Worm (Caenorhabditis elegans) whole organism, L3 larva: ENCODE results near the gene wdfy-3.

Experiments
- R02D3.7 ChIP-seq: fragments of 150-350 bp; optimal IDR thresholded peaks from 2 replicates; lab custom pipeline; 2014; ENCODE audit warnings: missing biosample characterization, missing genetic modification characterization
- ZK546.5 ChIP-seq: sonication (generic microtip); optimal IDR thresholded peaks from 2 replicates; lab custom pipeline; 2017; ENCODE audit warnings: missing biosample characterization, missing genetic modification characterization
- aly-2 ChIP-seq: fragments of 150-350 bp; optimal IDR thresholded peaks from 2 replicates; lab custom pipeline; 2014; ENCODE audit warnings: missing biosample characterization, missing genetic modification characterization
- ama-1 ChIP-seq: fragments of 150-350 bp; optimal IDR thresholded peaks from 2 replicates; lab custom pipeline; 2018
- ceh-16 ChIP-seq: sonication (generic microtip); optimal IDR thresholded peaks from 2 replicates; lab custom pipeline; 2017; ENCODE audit warnings: missing biosample characterization, missing genetic modification characterization
- ceh-28 ChIP-seq: fragments of 150-350 bp; optimal IDR thresholded peaks from 2 replicates; lab custom pipeline; 2014; ENCODE audit warnings: missing biosample characterization, missing genetic modification reagents, missing genetic modification characterization
- ceh-82 ChIP-seq: fragments of 150-350 bp; optimal IDR thresholded peaks from 2 replicates; lab custom pipeline; 2014; ENCODE audit warnings: missing biosample characterization, missing genetic modification characterization
- ceh-9 ChIP-seq: sonication (generic microtip); optimal IDR thresholded peaks from 2 replicates; lab custom pipeline; 2018; ENCODE audit warnings: missing biosample characterization, missing genetic modification characterization
- daf-12 ChIP-seq: fragments of 150-350 bp; optimal IDR thresholded peaks from 2 replicates; lab custom pipeline; 2014; ENCODE audit warnings: missing biosample characterization, missing genetic modification reagents, missing genetic modification characterization
- egl-27 ChIP-seq: sonication (generic microtip); optimal IDR thresholded peaks from 4 replicates; lab custom pipeline; 2017; ENCODE audit warnings: missing biosample characterization, missing genetic modification reagents, missing genetic modification characterization
- egl-5 ChIP-seq: fragments of 150-350 bp; optimal IDR thresholded peaks from 2 replicates; lab custom pipeline; 2017; ENCODE audit warnings: missing biosample characterization, missing genetic modification reagents, missing genetic modification characterization, inconsistent platforms
- elt-1 ChIP-seq: fragments of 150-350 bp; optimal IDR thresholded peaks from 2 replicates; lab custom pipeline; 2014; ENCODE audit warnings: missing biosample characterization, missing genetic modification characterization
- elt-2 ChIP-seq: sonication (generic microtip); optimal IDR thresholded peaks from 2 replicates; lab custom pipeline; 2016; ENCODE audit warnings: missing genetic modification reagents, mild to moderate bottlenecking, missing genetic modification characterization, missing compliant biosample characterization
- elt-3 ChIP-seq, 3 experiments: fragments of 150-350 bp in 1 of 3; sonication (generic microtip) in 2 of 3; optimal IDR thresholded peaks; 2 replicates in 2 of 3; 4 replicates in 1 of 3; lab custom pipeline; 2014 to 2017; ENCODE audit warnings: missing biosample characterization in 3 of 3, missing genetic modification characterization in 3 of 3
- fkh-10 ChIP-seq: sonication (generic microtip); optimal IDR thresholded peaks from 2 replicates; lab custom pipeline; 2017; ENCODE audit warnings: missing biosample characterization, missing genetic modification reagents, missing genetic modification characterization
- fkh-2 ChIP-seq: fragments of 150-350 bp; optimal IDR thresholded peaks from 2 replicates; lab custom pipeline; 2014; ENCODE audit warnings: missing biosample characterization, missing genetic modification reagents, missing genetic modification characterization
- fos-1 ChIP-seq: fragments of 150-350 bp; optimal IDR thresholded peaks from 2 replicates; lab custom pipeline; 2014; ENCODE audit warnings: missing biosample characterization, missing genetic modification characterization
- hmg-11 ChIP-seq: sonication (generic microtip); optimal IDR thresholded peaks from 2 replicates; lab custom pipeline; 2016; ENCODE audit warnings: missing genetic modification characterization, missing compliant biosample characterization
- jun-1 ChIP-seq: fragments of 150-350 bp; optimal IDR thresholded peaks from 2 replicates; lab custom pipeline; 2014; ENCODE audit warnings: missing biosample characterization, missing genetic modification reagents, missing genetic modification characterization
- lin-15B ChIP-seq: fragments of 150-350 bp; optimal IDR thresholded peaks from 2 replicates; lab custom pipeline; 2014; ENCODE audit warnings: missing biosample characterization, missing genetic modification characterization
- lin-39 ChIP-seq: fragments of 150-350 bp; optimal IDR thresholded peaks from 2 replicates; lab custom pipeline; 2018; ENCODE audit warnings: missing biosample characterization, missing genetic modification reagents, missing genetic modification characterization
- lsy-12 ChIP-seq: sonication (generic microtip); optimal IDR thresholded peaks from 2 replicates; lab custom pipeline; 2016; ENCODE audit warnings: mild to moderate bottlenecking, missing genetic modification characterization, missing compliant biosample characterization
- mdl-1 ChIP-seq: fragments of 150-350 bp; optimal IDR thresholded peaks from 2 replicates; lab custom pipeline; 2014; ENCODE audit warnings: missing biosample characterization, missing genetic modification characterization
- mml-1 ChIP-seq: fragments of 150-350 bp; sonication (generic microtip); optimal IDR thresholded peaks from 3 replicates; lab custom pipeline; 2014; ENCODE audit warnings: missing biosample characterization, missing genetic modification characterization
- nfya-1 ChIP-seq: sonication (generic microtip); optimal IDR thresholded peaks from 2 replicates; lab custom pipeline; 2017; ENCODE audit warnings: missing genetic modification characterization, mild to moderate bottlenecking, missing compliant biosample characterization, antibody characterized with exemption, moderate library complexity; ENCODE audit not compliant: insufficient read depth
- nhr-11 ChIP-seq: fragments of 150-350 bp; optimal IDR thresholded peaks from 2 replicates; lab custom pipeline; 2014; ENCODE audit warnings: missing biosample characterization, missing genetic modification characterization
- nhr-23 ChIP-seq: fragments of 150-350 bp; optimal IDR thresholded peaks from 2 replicates; lab custom pipeline; 2014; ENCODE audit warnings: missing biosample characterization, missing genetic modification reagents, missing genetic modification characterization
- nhr-237 ChIP-seq: fragments of 150-350 bp; optimal IDR thresholded peaks from 2 replicates; lab custom pipeline; 2014; ENCODE audit warnings: missing biosample characterization, missing genetic modification characterization
- nhr-25 ChIP-seq: sonication (generic microtip); optimal IDR thresholded peaks from 2 replicates; lab custom pipeline; 2017; ENCODE audit warnings: missing biosample characterization, missing genetic modification characterization
- nhr-28 ChIP-seq: fragments of 150-350 bp; optimal IDR thresholded peaks from 2 replicates; lab custom pipeline; 2014; ENCODE audit warnings: missing biosample characterization, missing genetic modification characterization
- nhr-43 ChIP-seq: sonication (generic microtip); optimal IDR thresholded peaks from 2 replicates; lab custom pipeline; 2016; ENCODE audit warnings: mild to moderate bottlenecking, missing genetic modification characterization, missing compliant biosample characterization; ENCODE audit not compliant: poor library complexity, severe bottlenecking
- nhr-67 ChIP-seq: fragments of 150-350 bp; optimal IDR thresholded peaks from 2 replicates; lab custom pipeline; 2014; ENCODE audit warnings: missing biosample characterization, missing genetic modification characterization
- nhr-76 ChIP-seq: fragments of 150-350 bp; sonication (generic microtip); optimal IDR thresholded peaks from 5 replicates; lab custom pipeline; 2014; ENCODE audit warnings: missing biosample characterization, missing genetic modification characterization
- pqm-1 ChIP-seq: fragments of 150-350 bp; optimal IDR thresholded peaks from 2 replicates; lab custom pipeline; 2017; ENCODE audit warnings: missing biosample characterization, missing genetic modification characterization, inconsistent platforms
- sea-2 ChIP-seq: fragments of 150-350 bp; sonication (generic microtip); optimal IDR thresholded peaks from 4 replicates; lab custom pipeline; 2014; ENCODE audit warnings: missing biosample characterization, missing genetic modification reagents, missing genetic modification characterization
- skn-1 ChIP-seq: fragments of 150-350 bp; optimal IDR thresholded peaks from 2 replicates; lab custom pipeline; 2014; ENCODE audit warnings: missing biosample characterization, missing genetic modification characterization
- snpc-4 ChIP-seq: fragments of 150-350 bp; optimal IDR thresholded peaks from 2 replicates; lab custom pipeline; 2014; ENCODE audit warnings: missing biosample characterization, missing genetic modification characterization
- tbx-2 ChIP-seq: sonication (generic microtip); optimal IDR thresholded peaks from 2 replicates; lab custom pipeline; 2016; ENCODE audit warnings: mild to moderate bottlenecking, missing genetic modification characterization, missing compliant biosample characterization
- unc-39 ChIP-seq: sonication (generic microtip); optimal IDR thresholded peaks from 4 replicates; lab custom pipeline; 2017; ENCODE audit warnings: missing biosample characterization, missing genetic modification characterization
- zag-1 ChIP-seq: fragments of 150-350 bp; optimal IDR thresholded peaks from 2 replicates; lab custom pipeline; 2014; ENCODE audit warnings: missing biosample characterization, missing genetic modification characterization
- ztf-11 ChIP-seq: fragments of 150-350 bp; optimal IDR thresholded peaks from 2 replicates; lab custom pipeline; 2014; ENCODE audit warnings: missing biosample characterization, missing genetic modification characterization
- ztf-4 ChIP-seq: fragments of 150-350 bp; optimal IDR thresholded peaks from 2 replicates; lab custom pipeline; 2014; ENCODE audit warnings: missing biosample characterization, missing genetic modification characterization

Gene wdfy-3

DNA sequence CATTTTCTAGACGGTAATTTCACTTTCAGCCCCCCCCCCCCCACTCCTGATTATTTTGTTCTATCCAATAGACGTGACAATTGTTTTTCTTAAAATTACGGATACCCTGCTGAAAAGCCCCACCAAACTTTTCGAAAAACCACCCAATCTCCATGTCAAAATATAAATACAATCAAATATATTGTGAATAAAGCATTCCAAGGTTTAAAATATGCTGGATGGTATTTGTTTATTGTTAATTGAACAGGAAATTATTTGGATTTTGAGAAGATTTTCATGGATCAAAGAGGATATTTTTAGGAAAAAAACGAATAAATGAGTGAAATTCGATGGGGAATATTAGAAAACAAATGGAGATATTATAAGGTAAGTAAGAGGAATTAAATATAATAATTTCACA is 50.6 kb downstream of the wdfy-3 start, which contains the start of gene C27D8.4:
TSS of gene C27D8.4 (plus strand) at position 301 of the 400 bp plus-strand sequence.
- TF ChIP-seq jun-1 (tag; lab: Kevin White, UChicago) = no peak
- no peak for TF ChIP-seq ztf-4
- no peak for TF ChIP-seq nhr-28 (tag; lab: Kevin White, UChicago)
- TF ChIP-seq nhr-43 = no peak
- no peak for TF ChIP-seq hmg-11 (tag; lab: Kevin White, UChicago)
- TF ChIP-seq tbx-2 (tag; lab: Kevin White, UChicago) = no peak
- TF ChIP-seq ceh-9 (tag; lab: Kevin White, UChicago) = no peak
- no peak for TF ChIP-seq ceh-82
- no peak for TF ChIP-seq elt-3 (tag; optimal IDR thresholded peaks at IDR 0.05; lab: Kevin White, UChicago)

DNA sequence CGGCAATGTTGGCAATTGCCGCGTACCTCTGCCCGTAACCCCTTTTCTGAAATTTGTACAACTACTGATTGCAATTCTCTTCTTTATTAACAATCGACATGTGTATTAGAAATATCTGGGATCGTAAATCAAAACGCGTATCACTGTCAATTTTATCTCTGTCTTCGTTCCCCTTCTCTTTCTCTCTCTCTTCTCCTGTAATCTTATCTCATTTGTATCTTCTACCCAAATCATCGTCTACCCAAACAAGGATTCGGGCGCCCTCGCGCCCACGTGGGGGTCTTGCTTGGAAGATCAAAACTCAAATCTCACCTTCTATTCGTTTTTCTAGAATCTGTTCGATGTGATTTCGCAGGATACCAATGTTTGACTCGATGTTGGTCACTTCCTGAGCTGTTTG is 57.8 kb downstream of the wdfy-3 start, which contains the start of gene C27D8.2:
TSS of gene C27D8.2 (plus strand) at position 222 of the 400 bp plus-strand sequence.
- TF ChIP-seq fos-1 (tag; lab: Kevin White, UChicago) (no peak), unc-39 (tag; lab: Kevin White, UChicago) (no peak), ceh-16 (tag; lab: Kevin White, UChicago) (no peak), R02D3.7 (tag; lab: Kevin White, UChicago) (no peak), ZK546.5 (no peak), snpc-4 (tag; lab: Kevin White, UChicago) (no peak), egl-27 (tag; lab: Kevin White, UChicago) (no peak), ama-1 (lab: Kevin White, UChicago) (no peak), nhr-23 (peak; percentile 48), tbx-2 (tag; lab: Kevin White, UChicago) (no peak), mdl-1 (tag; lab: Kevin White, UChicago) (peak; percentile 20), elt-1 (tag; lab: Kevin White, UChicago) (no peak), ceh-28 (tag; lab: Kevin White, UChicago) (no peak), lin-39 (tag; lab: Kevin White, UChicago) (no peak), fkh-10 (GFP tag; lab: Kevin White, UChicago) (no peak), hmg-11 (tag; lab: Kevin White, UChicago) (no peak), nhr-25 (tag; lab: Kevin White, UChicago) (peak; percentile 34), daf-12 (tag; lab: Kevin White, UChicago) (no peak), nhr-43 (peak; percentile 63), aly-2 (tag; lab: Kevin White, UChicago) (no peak), nfya-1 (tag; lab: Kevin White, UChicago) (no peak), elt-3 (tag; optimal IDR thresholded peaks at IDR 0.05; lab: Kevin White, UChicago) (peak in 1 of 3 experiments; percentile 34), skn-1 (tag; lab: Kevin White, UChicago) (no peak), lin-15B (tag; lab: Kevin White, UChicago) (no peak), ztf-4 (no peak)
- TF ChIP-seq, all 47 proteins: peak for 5

DNA sequence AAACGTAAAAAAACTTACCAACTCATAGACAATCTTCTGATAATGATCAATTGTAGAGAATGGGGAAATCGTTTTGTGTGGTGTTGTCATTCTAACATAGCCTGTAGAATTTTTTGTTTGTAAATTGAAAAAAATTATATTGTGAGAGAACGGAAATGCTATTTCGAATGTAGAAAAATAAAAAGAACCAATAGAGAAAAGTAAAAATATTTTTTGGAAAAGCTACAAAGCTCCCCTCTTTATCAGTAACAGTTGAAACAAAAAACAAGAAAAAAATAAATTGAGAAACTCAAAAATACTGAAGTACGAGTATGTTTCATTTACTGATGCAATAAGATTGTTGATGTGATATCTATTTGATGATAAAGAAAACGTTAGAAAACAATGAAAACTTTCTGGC is 58.4 kb downstream of the wdfy-3 start, which contains the start of gene C27D8.3:
TSS of gene C27D8.3 (minus strand) at position 101 of the 400 bp plus-strand sequence.
- TF ChIP-seq nhr-11 (tag; lab: Kevin White, UChicago) = no peak
- no peak for TF ChIP-seq nhr-43
- TF ChIP-seq mdl-1 (tag; lab: Kevin White, UChicago) = no peak
- no peak for TF ChIP-seq ztf-11
- TF ChIP-seq tbx-2 (tag; lab: Kevin White, UChicago) = no peak
- TF ChIP-seq ceh-28 (tag; lab: Kevin White, UChicago) = no peak
- no peak for TF ChIP-seq lin-15B (tag; lab: Kevin White, UChicago)

DNA sequence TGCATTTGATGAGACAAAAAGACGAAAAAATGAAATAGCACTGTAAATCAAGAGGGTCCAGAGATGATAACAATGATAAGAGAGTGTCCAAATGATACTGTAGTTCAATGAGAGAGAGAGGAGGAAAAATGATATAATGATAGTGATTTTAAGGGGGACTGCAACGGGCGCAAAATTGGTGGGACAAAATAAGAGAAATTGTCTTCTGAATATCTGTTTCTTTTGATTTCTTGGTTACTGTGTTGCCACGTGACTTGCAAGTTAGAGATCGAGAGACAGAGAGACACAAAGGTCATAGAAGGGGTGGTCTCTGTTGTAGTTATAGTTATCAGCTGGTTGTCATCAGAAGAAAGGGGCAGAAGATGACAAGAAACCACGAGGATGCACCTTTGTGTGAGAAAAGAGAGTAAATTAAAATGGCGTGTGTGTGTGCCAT is 62.8 kb downstream of the wdfy-3 start:
- peak; percentile 85 for TF ChIP-seq nhr-25 (tag; lab: Kevin White, UChicago)
- TF ChIP-seq fos-1 (tag; lab: Kevin White, UChicago) = no peak
- no peak for TF ChIP-seq nhr-237 (tag; lab: Kevin White, UChicago)
- no peak for TF ChIP-seq nhr-67 (tag; lab: Kevin White, UChicago)
- TF ChIP-seq ceh-9 (tag; lab: Kevin White, UChicago) = no peak
- peak; percentile 54 for TF ChIP-seq jun-1 (tag; lab: Kevin White, UChicago)
- TF ChIP-seq lin-39 (tag; lab: Kevin White, UChicago) = no peak
- peak; percentile 10 for TF ChIP-seq nfya-1 (tag; lab: Kevin White, UChicago)
- no peak for TF ChIP-seq zag-1 (tag; lab: Kevin White, UChicago)
- no peak for TF ChIP-seq nhr-28 (tag; lab: Kevin White, UChicago)
- TF ChIP-seq ama-1 (lab: Kevin White, UChicago) = no peak
- TF ChIP-seq ceh-82 = no peak
- TF ChIP-seq lin-15B (tag; lab: Kevin White, UChicago) = no peak
- peak; percentile 13 for TF ChIP-seq pqm-1 (tag; lab: Kevin White, UChicago)
- TF ChIP-seq egl-27 (tag; lab: Kevin White, UChicago) = no peak
- peak; percentile 38 for TF ChIP-seq R02D3.7 (tag; lab: Kevin White, UChicago)
- TF ChIP-seq ZK546.5 = no peak
- peak; percentile 84 for TF ChIP-seq nhr-43
- no peak for TF ChIP-seq mml-1 (tag; lab: Kevin White, UChicago)
- no peak for TF ChIP-seq aly-2 (tag; lab: Kevin White, UChicago)
- TF ChIP-seq elt-1 (tag; lab: Kevin White, UChicago) = no peak
- no peak for TF ChIP-seq fkh-10 (GFP tag; lab: Kevin White, UChicago)
- no peak for TF ChIP-seq lsy-12 (tag; lab: Kevin White, UChicago)
- no peak for TF ChIP-seq egl-5 (tag; lab: Kevin White, UChicago)
- TF ChIP-seq nhr-11 (tag; lab: Kevin White, UChicago) = no peak
- peak; percentile 82 for TF ChIP-seq elt-2 (tag; lab: Kevin White, UChicago)
- TF ChIP-seq unc-39 (tag; lab: Kevin White, UChicago) = no peak
- peak; percentile 59 for TF ChIP-seq mdl-1 (tag; lab: Kevin White, UChicago)
- TF ChIP-seq ztf-4 = no peak
- TF ChIP-seq sea-2 = no peak
- TF ChIP-seq daf-12 (tag; lab: Kevin White, UChicago) = no peak
- TF ChIP-seq nhr-23 = peak; percentile 68
- no peak for TF ChIP-seq hmg-11 (tag; lab: Kevin White, UChicago)
- no peak for TF ChIP-seq nhr-76 (tag; lab: Kevin White, UChicago)
- no peak for TF ChIP-seq fkh-2
